Fruit fly (Drosophila melanogaster) whole organism, embryonic: ENCODE data around the gene cue.
A peak's percentile ranks its signal among the peaks of the same experiment; 100 is the strongest.

Source experiments
- Adf1 ChIP-seq: fragments of 200-800 bp; sonication (Bioruptor generic); IDR thresholded peaks from 2 replicates; pipeline ENCODE4 v1.3.6; 2022; ENCODE audit warnings: missing biosample characterization, missing genetic modification characterization
- Asciz ChIP-seq: fragments of 200-800 bp; sonication (Bioruptor generic); optimal IDR thresholded peaks from 2 replicates; lab custom pipeline; 2017; ENCODE audit warnings: missing biosample characterization, mild to moderate bottlenecking, missing genetic modification characterization, missing genetic modification reagents
- Atf6 ChIP-seq: fragments of 200-800 bp; sonication (Bioruptor generic); IDR thresholded peaks from 2 replicates; pipeline ENCODE4 v1.3.6; 2022; ENCODE audit warnings: missing biosample characterization, missing genetic modification characterization
- CG10366 ChIP-seq: fragments of 200-800 bp; sonication (Bioruptor generic); IDR thresholded peaks from 2 replicates; pipeline ENCODE4 v1.3.6; 2022; ENCODE audit warnings: missing biosample characterization, missing genetic modification characterization
- CG11398 ChIP-seq: fragments of 200-800 bp; sonication (Bioruptor generic); optimal IDR thresholded peaks from 2 replicates; lab custom pipeline; 2016; ENCODE audit warnings: missing biosample characterization, missing genetic modification characterization
- CG11504 ChIP-seq: fragments of 200-800 bp; sonication (Bioruptor generic); optimal IDR thresholded peaks from 3 replicates; lab custom pipeline; 2019; ENCODE audit warnings: missing biosample characterization, mild to moderate bottlenecking, missing genetic modification characterization, moderate library complexity
- CG15269 ChIP-seq: fragments of 200-800 bp; sonication (Bioruptor generic); optimal IDR thresholded peaks from 2 replicates; lab custom pipeline; 2018; ENCODE audit warnings: missing biosample characterization, mild to moderate bottlenecking, missing genetic modification characterization, moderate library complexity
- CG1602 ChIP-seq: fragments of 200-800 bp; sonication (Bioruptor generic); optimal IDR thresholded peaks from 3 replicates; lab custom pipeline; 2016; ENCODE audit warnings: missing biosample characterization, missing genetic modification characterization
- CG18476 ChIP-seq: fragments of 200-800 bp; sonication (Bioruptor generic); optimal IDR thresholded peaks from 2 replicates; lab custom pipeline; 2016; ENCODE audit warnings: missing biosample characterization, mild to moderate bottlenecking, missing genetic modification characterization
- CG18764 ChIP-seq: fragments of 200-800 bp; sonication (Bioruptor generic); optimal IDR thresholded peaks from 3 replicates; lab custom pipeline; 2016; ENCODE audit warnings: missing biosample characterization, missing genetic modification characterization
- CG2120 ChIP-seq: fragments of 200-800 bp; sonication (Bioruptor generic); optimal IDR thresholded peaks from 3 replicates; lab custom pipeline; 2016; ENCODE audit warnings: missing biosample characterization, missing genetic modification characterization
- CG2129 ChIP-seq: fragments of 200-800 bp; sonication (Bioruptor generic); IDR thresholded peaks from 2 replicates; pipeline ENCODE4 v1.3.6; 2022; ENCODE audit warnings: missing biosample characterization, missing genetic modification characterization; ENCODE audit not compliant: partially characterized antibody
- CG31365 ChIP-seq: fragments of 200-800 bp; sonication (Bioruptor generic); optimal IDR thresholded peaks from 2 replicates; lab custom pipeline; 2018; ENCODE audit warnings: missing biosample characterization, mild to moderate bottlenecking, missing genetic modification characterization
- CG3163 ChIP-seq: fragments of 200-800 bp; sonication (Bioruptor generic); optimal IDR thresholded peaks from 3 replicates; lab custom pipeline; 2016; ENCODE audit warnings: missing biosample characterization, missing genetic modification characterization
- CG34376 ChIP-seq: fragments of 200-800 bp; sonication (Bioruptor generic); optimal IDR thresholded peaks from 2 replicates; lab custom pipeline; 2018; ENCODE audit warnings: missing biosample characterization, mild to moderate bottlenecking, missing genetic modification characterization
- CG34422 ChIP-seq: fragments of 200-800 bp; sonication (Bioruptor generic); IDR thresholded peaks from 3 replicates; pipeline ENCODE4 v1.3.6; 2022; ENCODE audit warnings: missing biosample characterization, missing genetic modification characterization
- CG4282 ChIP-seq: fragments of 200-800 bp; sonication (Bioruptor generic); optimal IDR thresholded peaks from 2 replicates; lab custom pipeline; 2016; ENCODE audit warnings: missing biosample characterization, missing genetic modification characterization
- CG4360 ChIP-seq: fragments of 200-800 bp; sonication (Bioruptor generic); IDR thresholded peaks from 2 replicates; pipeline ENCODE4 v1.3.6; 2022; ENCODE audit warnings: missing biosample characterization, missing genetic modification characterization
- CG6683 ChIP-seq: fragments of 200-800 bp; sonication (Bioruptor generic); optimal IDR thresholded peaks from 2 replicates; lab custom pipeline; 2017; ENCODE audit warnings: missing biosample characterization, mild to moderate bottlenecking, missing genetic modification characterization, missing genetic modification reagents
- CG9817 ChIP-seq: fragments of 200-800 bp; sonication (Bioruptor generic); optimal IDR thresholded peaks from 2 replicates; lab custom pipeline; 2018; ENCODE audit warnings: missing biosample characterization, mild to moderate bottlenecking, missing genetic modification characterization, moderate library complexity
- CoRest ChIP-seq: fragments of 200-800 bp; sonication (Bioruptor generic); optimal IDR thresholded peaks from 3 replicates; lab custom pipeline; 2018; ENCODE audit warnings: missing biosample characterization, mild to moderate bottlenecking, missing genetic modification characterization, moderate library complexity
- D19B ChIP-seq: fragments of 200-800 bp; sonication (Bioruptor generic); optimal IDR thresholded peaks from 2 replicates; lab custom pipeline; 2017; ENCODE audit warnings: missing biosample characterization, mild to moderate bottlenecking, missing genetic modification characterization
- Dek ChIP-seq: fragments of 200-800 bp; sonication (Bioruptor generic); optimal IDR thresholded peaks from 3 replicates; lab custom pipeline; 2019; ENCODE audit warnings: missing biosample characterization, mild to moderate bottlenecking, missing genetic modification characterization, moderate library complexity
- Eip74EF ChIP-seq, 2 experiments: fragments of 200-800 bp in 1 of 2; fragments of >200 bp in 1 of 2; sonication (Bioruptor generic) in 1 of 2; optimal IDR thresholded peaks; 2 replicates each; lab custom pipeline; 2017 to 2019; ENCODE audit warnings: missing biosample characterization in 2 of 2, missing genetic modification characterization in 2 of 2, mild to moderate bottlenecking in 1 of 2, moderate library complexity in 1 of 2
- GATAe ChIP-seq: fragments of 200-800 bp; sonication (Bioruptor generic); conservative IDR thresholded peaks from 2 replicates; pipeline ENCODE4 v1.3.6; 2022; ENCODE audit warnings: missing biosample characterization, missing genetic modification characterization
- Gug ChIP-seq: fragments of 200-800 bp; sonication (Bioruptor generic); IDR thresholded peaks from 4 replicates; pipeline ENCODE4 v1.3.6; 2022; ENCODE audit warnings: missing biosample characterization, missing genetic modification characterization
- HLH54F ChIP-seq: fragments of 200-800 bp; sonication (Bioruptor generic); optimal IDR thresholded peaks from 3 replicates; lab custom pipeline; 2016; ENCODE audit warnings: missing biosample characterization, missing genetic modification characterization
- Hr51 ChIP-seq, 2 experiments: fragments of 200-800 bp; sonication (Bioruptor generic); optimal IDR thresholded peaks; 2 replicates in 1 of 2; 3 replicates in 1 of 2; lab custom pipeline; 2016 to 2018; ENCODE audit warnings: missing biosample characterization in 2 of 2, missing genetic modification characterization in 2 of 2, mild to moderate bottlenecking in 1 of 2, moderate library complexity in 1 of 2
- Mes4 ChIP-seq: fragments of 200-800 bp; sonication (Bioruptor generic); optimal IDR thresholded peaks from 2 replicates; lab custom pipeline; 2016; ENCODE audit warnings: missing biosample characterization, missing genetic modification characterization
- PHDP ChIP-seq: fragments of 200-800 bp; sonication (Bioruptor generic); optimal IDR thresholded peaks from 3 replicates; lab custom pipeline; 2018; ENCODE audit warnings: missing biosample characterization, mild to moderate bottlenecking, missing genetic modification characterization, moderate library complexity
- Sox102F ChIP-seq: fragments of 200-800 bp; sonication (Bioruptor generic); optimal IDR thresholded peaks from 2 replicates; lab custom pipeline; 2018; ENCODE audit warnings: missing biosample characterization, mild to moderate bottlenecking, missing genetic modification characterization, moderate library complexity
- Spps ChIP-seq: fragments of 200-800 bp; sonication (Bioruptor generic); optimal IDR thresholded peaks from 2 replicates; lab custom pipeline; 2018; ENCODE audit warnings: missing biosample characterization, mild to moderate bottlenecking, missing genetic modification characterization
- Trl ChIP-seq, 3 experiments: fragments of >200 bp in 2 of 3; fragments of 200-800 bp in 1 of 3; sonication (Bioruptor generic) in 1 of 3; optimal IDR thresholded peaks; 2 replicates in 1 of 3; 3 replicates in 2 of 3; lab custom pipeline; 2016 to 2017; ENCODE audit warnings: missing biosample characterization in 1 of 3, missing genetic modification characterization in 1 of 3
- bcd ChIP-seq: fragments of 200-800 bp; sonication (Bioruptor generic); optimal IDR thresholded peaks from 2 replicates; lab custom pipeline; 2017; ENCODE audit warnings: missing biosample characterization, mild to moderate bottlenecking, missing genetic modification characterization
- cad ChIP-seq: fragments of >200 bp; optimal IDR thresholded peaks from 2 replicates; lab custom pipeline; 2017; ENCODE audit warnings: missing biosample characterization, missing genetic modification characterization
- chinmo ChIP-seq: fragments of 200-800 bp; sonication (Bioruptor generic); IDR thresholded peaks from 4 replicates; pipeline ENCODE4 v1.3.6; 2022; ENCODE audit warnings: missing biosample characterization, missing genetic modification characterization; ENCODE audit not compliant: partially characterized antibody
- ci ChIP-seq: fragments of 200-800 bp; sonication (Bioruptor generic); IDR thresholded peaks from 3 replicates; pipeline ENCODE4 v1.3.6; 2022; ENCODE audit warnings: missing biosample characterization, missing genetic modification characterization
- crol ChIP-seq: fragments of 200-800 bp; sonication (Bioruptor generic); IDR thresholded peaks from 2 replicates; pipeline ENCODE4 v1.3.6; 2022; ENCODE audit warnings: missing biosample characterization, missing genetic modification characterization
- klu ChIP-seq: fragments of 200-800 bp; sonication (Bioruptor generic); IDR thresholded peaks from 2 replicates; pipeline ENCODE4 v1.3.6; 2022; ENCODE audit warnings: missing biosample characterization, missing genetic modification characterization
- kni ChIP-seq: fragments of 200-800 bp; sonication (Bioruptor generic); optimal IDR thresholded peaks from 3 replicates; lab custom pipeline; 2017; ENCODE audit warnings: mild to moderate bottlenecking, missing biosample characterization, missing genetic modification reagents, missing genetic modification characterization
- pros ChIP-seq: fragments of 200-800 bp; sonication (Bioruptor generic); optimal IDR thresholded peaks from 3 replicates; lab custom pipeline; 2019; ENCODE audit warnings: missing biosample characterization, mild to moderate bottlenecking, missing genetic modification characterization, moderate library complexity
- rib ChIP-seq: fragments of 200-800 bp; sonication (Bioruptor generic); IDR thresholded peaks from 2 replicates; pipeline ENCODE4 v1.3.6; 2022; ENCODE audit warnings: missing biosample characterization, missing genetic modification characterization
- sd ChIP-seq: fragments of 200-800 bp; sonication (Bioruptor generic); optimal IDR thresholded peaks from 3 replicates; lab custom pipeline; 2018; ENCODE audit warnings: missing biosample characterization, mild to moderate bottlenecking, missing genetic modification characterization, moderate library complexity
- slp2 ChIP-seq: fragments of 200-800 bp; sonication (Bioruptor generic); optimal IDR thresholded peaks from 2 replicates; lab custom pipeline; 2016; ENCODE audit warnings: missing biosample characterization, missing genetic modification characterization
- stc ChIP-seq: fragments of 200-800 bp; sonication (Bioruptor generic); IDR thresholded peaks from 2 replicates; pipeline ENCODE4 v1.3.6; 2022; ENCODE audit warnings: missing biosample characterization, missing genetic modification characterization
- tgo ChIP-seq: fragments of 200-800 bp; sonication (Bioruptor generic); IDR thresholded peaks from 3 replicates; pipeline ENCODE4 v1.3.6; 2022; ENCODE audit warnings: missing biosample characterization, missing genetic modification characterization
- unc-4 ChIP-seq: fragments of 200-800 bp; sonication (Bioruptor generic); IDR thresholded peaks from 2 replicates; pipeline ENCODE4 v1.3.6; 2022; ENCODE audit warnings: missing biosample characterization, missing genetic modification characterization; ENCODE audit not compliant: partially characterized antibody
- unpg ChIP-seq: fragments of 200-800 bp; sonication (Bioruptor generic); optimal IDR thresholded peaks from 3 replicates; lab custom pipeline; 2018; ENCODE audit warnings: missing biosample characterization, mild to moderate bottlenecking, missing genetic modification characterization, moderate library complexity
- zfh1 ChIP-seq: fragments of 200-800 bp; sonication (Bioruptor generic); IDR thresholded peaks from 3 replicates; pipeline ENCODE4 v1.3.6; 2022; ENCODE audit warnings: missing biosample characterization, missing genetic modification characterization

The cue gene

dm6 chr3L:1478998-1479680 lies 37.9 kb downstream of the cue start (continued):
- peak; percentile 82 for TF ChIP-seq CG34422 (GFP tag; lab: Robert Waterston, UW)
- TF ChIP-seq CG10366 (GFP tag; lab: Robert Waterston, UW) = peak; percentile 58; the same call in 1 of the 2 replicates
- TF ChIP-seq CG2129 (GFP tag; lab: Robert Waterston, UW) = no peak
- peak; percentile 35 for TF ChIP-seq CG18476 (GFP tag; lab: Kevin White, UChicago)
- peak; percentile 25 for TF ChIP-seq CG15269
- no peak for TF ChIP-seq PHDP (tag; lab: Kevin White, UChicago)
- peak; percentile 24 for TF ChIP-seq HLH54F (GFP tag; lab: Kevin White, UChicago)
- peak; percentile 63 for TF ChIP-seq CG4360 (GFP tag; lab: Robert Waterston, UW)
- TF ChIP-seq unpg (GFP tag; lab: Kevin White, UChicago) = peak; percentile 62
- TF ChIP-seq cad (GFP tag; lab: Kevin White, UChicago) = no peak
- TF ChIP-seq bcd = peak; percentile 49
- TF ChIP-seq Spps (tag; lab: Kevin White, UChicago) = peak; percentile 34
- no peak for TF ChIP-seq CG34376 (GFP tag; lab: Kevin White, UChicago)
- TF ChIP-seq CoRest (tag; lab: Kevin White, UChicago) = peak; percentile 56
- TF ChIP-seq GATAe (GFP tag; lab: Robert Waterston, UW) = no peak
- no peak for TF ChIP-seq pros (GFP tag; lab: Kevin White, UChicago)
- TF ChIP-seq Eip74EF (GFP tag; optimal IDR thresholded peaks at IDR 0.05; lab: Kevin White, UChicago) = no peak
- TF ChIP-seq CG18764 = no peak
- no peak for TF ChIP-seq CG31365 (tag; lab: Kevin White, UChicago)
- peak; percentile 41; the same call in 1 of the 2 replicates for TF ChIP-seq Atf6 (GFP tag; lab: Robert Waterston, UW)
- no peak for TF ChIP-seq D19B (GFP tag; lab: Kevin White, UChicago)
- no peak for TF ChIP-seq sd (tag; lab: Kevin White, UChicago)
- TF ChIP-seq stc = peak; percentile 47; the same call in 1 of the 2 replicates
- TF ChIP-seq CG11504 (tag; lab: Kevin White, UChicago) = peak; percentile 51
- TF ChIP-seq Adf1 (GFP tag; lab: Robert Waterston, UW) = no peak
- TF ChIP-seq CG2120 (GFP tag; lab: Kevin White, UChicago) = no peak
- peak; percentile 59 for TF ChIP-seq CG11398 (GFP tag; lab: Kevin White, UChicago)
- no peak for TF ChIP-seq unc-4 (GFP tag; lab: Robert Waterston, UW)
- TF ChIP-seq rib = no peak
- TF ChIP-seq crol (GFP tag; lab: Robert Waterston, UW) = no peak
- no peak for TF ChIP-seq CG4282
- TF ChIP-seq kni (GFP tag; lab: Kevin White, UChicago) = peak; percentile 4
- peak; percentile 77 for TF ChIP-seq ci (GFP tag; lab: Robert Waterston, UW)
- peak; percentile 34 to 65 for TF ChIP-seq Hr51 (GFP tag; optimal IDR thresholded peaks at IDR 0.05; lab: Kevin White, UChicago)
- peak; percentile 63 for TF ChIP-seq Mes4 (GFP tag; lab: Kevin White, UChicago)
- no peak for TF ChIP-seq CG9817
- no peak for TF ChIP-seq CG3163 (GFP tag; lab: Kevin White, UChicago)
- TF ChIP-seq Trl (optimal IDR thresholded peaks at IDR 0.05; lab: Kevin White, UChicago) = no peak
- peak; percentile 63 for TF ChIP-seq Trl (GFP tag; optimal IDR thresholded peaks at IDR 0.05; lab: Kevin White, UChicago)
- peak; percentile 95 for TF ChIP-seq zfh1 (GFP tag; lab: Robert Waterston, UW)
- TF ChIP-seq klu (GFP tag; lab: Robert Waterston, UW) = peak; percentile 26; the same call in 1 of the 2 replicates
- peak; percentile 27 for TF ChIP-seq Sox102F
- no peak for TF ChIP-seq Asciz (GFP tag; lab: Kevin White, UChicago)
- no peak for TF ChIP-seq chinmo (GFP tag; lab: Robert Waterston, UW)
- peak; percentile 59 for TF ChIP-seq tgo (GFP tag; lab: Robert Waterston, UW)
- no peak for TF ChIP-seq Dek (tag; lab: Kevin White, UChicago)
- TF ChIP-seq slp2 (GFP tag; lab: Kevin White, UChicago) = peak; percentile 48
- peak; percentile 70 for TF ChIP-seq CG1602 (GFP tag; lab: Kevin White, UChicago)
- no peak for TF ChIP-seq CG6683 (GFP tag; lab: Kevin White, UChicago)
- peak; percentile 40; the same call in 2 of the 4 replicates for TF ChIP-seq Gug (GFP tag; lab: Robert Waterston, UW)
